Fruit fly (Drosophila melanogaster): ENCODE measurements around the gene RhoGAP92B.
A peak's percentile ranks its signal among the peaks of the same experiment; 100 is the strongest.

Gene RhoGAP92B

DNA sequence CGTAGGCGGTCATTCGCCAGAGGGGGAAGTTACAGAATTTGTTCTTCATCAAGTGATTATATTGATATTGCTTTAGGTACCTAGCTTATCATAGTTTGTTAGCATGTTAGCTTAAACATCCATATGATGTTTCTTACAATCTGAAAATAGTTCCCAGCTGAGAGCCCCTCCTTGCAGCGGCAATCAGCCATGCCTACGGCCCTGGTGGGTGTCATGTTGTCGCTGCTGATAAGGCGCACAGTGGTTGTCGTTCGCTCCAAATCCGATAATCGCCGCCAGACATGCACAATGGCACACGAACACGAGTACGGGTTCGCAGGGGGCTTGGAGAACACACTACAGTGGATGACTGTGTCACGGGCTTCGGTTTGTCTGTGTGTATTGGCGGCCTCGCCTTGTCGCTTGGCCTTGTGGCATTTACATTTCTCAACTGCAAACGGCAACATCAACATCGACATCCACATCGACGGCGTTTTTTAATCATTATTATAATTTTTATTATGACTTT is 1.0 kb downstream of the RhoGAP92B start (continued):
- TF ChIP-seq CG3847 (GFP tag; IDR thresholded peaks at IDR 0.05) (peak; percentile 73), Dref (GFP tag; IDR thresholded peaks at IDR 0.05) (no peak), trem (tag; optimal IDR thresholded peaks at IDR 0.05) (peak; percentile 36), CG34224 (GFP tag; IDR thresholded peaks at IDR 0.05; ENCODE audit: partially characterized antibody) (no peak), usp (GFP tag; optimal IDR thresholded peaks at IDR 0.05) (no peak), ind (GFP tag; optimal IDR thresholded peaks at IDR 0.05) (peak; percentile 85), stwl (tag; optimal IDR thresholded peaks at IDR 0.05) (no peak), kni (GFP tag; optimal IDR thresholded peaks at IDR 0.05) (no peak), ham (GFP tag; IDR thresholded peaks at IDR 0.05) (peak; percentile 53; the same call in 1 of the 2 replicates), CG17361 (GFP tag; IDR thresholded peaks at IDR 0.05) (peak; percentile 70), cg (GFP tag; optimal IDR thresholded peaks at IDR 0.05) (peak; percentile 32), toy (GFP tag; IDR thresholded peaks at IDR 0.05) (peak; percentile 75), so (GFP tag; IDR thresholded peaks at IDR 0.05) (peak; percentile 86), corto (GFP tag; optimal IDR thresholded peaks at IDR 0.05) (peak; percentile 54), Aef1 (GFP tag; IDR thresholded peaks at IDR 0.05) (peak; percentile 83), CG2875 (GFP tag; optimal IDR thresholded peaks at IDR 0.05) (peak; percentile 50), kay (GFP tag; optimal IDR thresholded peaks at IDR 0.05) (peak; percentile 40), wor (GFP tag; IDR thresholded peaks at IDR 0.05) (peak; percentile 44; the same call in 1 of the 2 replicates), MTF-1 (GFP tag; optimal IDR thresholded peaks at IDR 0.05; ENCODE audit: borderline replicate concordance) (peak; percentile 38), gt (GFP tag; IDR thresholded peaks at IDR 0.05) (no peak), fd64A (GFP tag; optimal IDR thresholded peaks at IDR 0.05) (peak; percentile 49), sob (GFP tag; IDR thresholded peaks at IDR 0.05) (peak; percentile 83), gce (GFP tag; IDR thresholded peaks at IDR 0.05) (peak; percentile 69; the same call in 1 of the 3 replicates), lilli (GFP tag; optimal IDR thresholded peaks at IDR 0.05) (peak; percentile 91), Optix (GFP tag; IDR thresholded peaks at IDR 0.05) (peak; percentile 76), CG8765 (GFP tag; IDR thresholded peaks at IDR 0.05) (peak; percentile 50; the same call in 1 of the 2 replicates), CG4820 (GFP tag; optimal IDR thresholded peaks at IDR 0.05) (peak; percentile 49), sens-2 (GFP tag; IDR thresholded peaks at IDR 0.05) (no peak), Med (GFP tag) (peak; percentile 92), lola (GFP tag; optimal IDR thresholded peaks at IDR 0.05) (peak in 1 of 3 experiments; percentile 38), CG10959 (GFP tag; IDR thresholded peaks at IDR 0.05) (peak; percentile 29; the same call in 1 of the 2 replicates), sim (GFP tag; IDR thresholded peaks at IDR 0.05) (peak; percentile 61), HmgD (GFP tag; optimal IDR thresholded peaks at IDR 0.05) (peak; percentile 27), Atf-2 (GFP tag; optimal IDR thresholded peaks at IDR 0.05) (peak; percentile 45), chn (GFP tag; optimal IDR thresholded peaks at IDR 0.05) (peak; percentile 67), CG30403 (GFP tag; optimal IDR thresholded peaks at IDR 0.05) (peak; percentile 77), CG4404 (GFP tag; IDR thresholded peaks at IDR 0.05) (peak; percentile 66), da (GFP tag; optimal IDR thresholded peaks at IDR 0.05) (peak; percentile 48), lab (GFP tag; optimal IDR thresholded peaks at IDR 0.05) (peak; percentile 92), Blimp-1 (GFP tag; optimal IDR thresholded peaks at IDR 0.05) (peak; percentile 67), tll (GFP tag; optimal IDR thresholded peaks at IDR 0.05) (no peak), row (GFP tag; IDR thresholded peaks at IDR 0.05) (peak; percentile 94), run (tag; optimal IDR thresholded peaks at IDR 0.05) (no peak), Xrp1 (GFP tag; IDR thresholded peaks at IDR 0.05) (peak; percentile 89), CG3065 (GFP tag; optimal IDR thresholded peaks at IDR 0.05) (peak; percentile 41), Hmr (GFP tag; optimal IDR thresholded peaks at IDR 0.05) (peak; percentile 82), CG4730 (GFP tag; IDR thresholded peaks at IDR 0.05) (peak; percentile 80), CG5180 (GFP tag; optimal IDR thresholded peaks at IDR 0.05) (peak; percentile 49), sr (GFP tag; IDR thresholded peaks at IDR 0.05) (peak; percentile 63; the same call in 2 of the 3 replicates), CG4360 (GFP tag; IDR thresholded peaks at IDR 0.05) (no peak)

Measured in whole organism, embryonic.